Worm (Caenorhabditis elegans): ENCODE results near the gene lips-7.

- no peak for TF ChIP-seq him-1 (tag; optimal IDR thresholded peaks at IDR 0.05)
- TF ChIP-seq dao-5 (tag; optimal IDR thresholded peaks at IDR 0.05) = no peak
Measured at ce11 chrII:508603-509002, 43.1 kb upstream of the lips-7 start.
